Fruit fly (Drosophila melanogaster): ENCODE results near the gene CG7627.

DNA sequence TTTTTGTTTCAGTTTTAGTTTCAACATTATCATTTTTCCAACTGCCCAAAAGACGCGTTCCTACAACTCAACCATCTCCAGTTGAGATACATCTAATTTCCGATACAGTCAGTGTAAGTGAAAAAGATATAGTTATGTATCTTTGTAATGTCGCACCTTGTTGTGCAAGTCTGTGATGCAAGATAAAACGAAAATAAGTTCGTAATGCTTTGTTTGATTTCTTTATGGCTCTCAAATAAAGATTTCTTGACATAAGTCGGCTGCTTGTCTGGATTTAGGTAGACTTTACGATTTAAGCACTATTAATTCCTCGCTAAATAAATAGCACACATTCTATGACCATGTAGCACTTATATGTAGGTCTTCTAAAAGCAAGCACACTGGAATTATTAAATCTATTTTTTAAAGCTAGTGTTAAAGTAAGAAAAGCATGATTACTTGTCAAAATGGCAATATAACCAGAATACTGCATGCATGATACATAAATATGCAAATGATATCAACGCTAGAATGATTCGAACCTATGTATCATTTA, 22.8 kb upstream of the CG7627 start:
- no peak for TF ChIP-seq EcR (GFP tag; optimal IDR thresholded peaks at IDR 0.05)
- no peak for TF ChIP-seq usp (GFP tag; optimal IDR thresholded peaks at IDR 0.05)
- no peak for TF ChIP-seq psq (optimal IDR thresholded peaks at IDR 0.05)
- TF ChIP-seq pan (optimal IDR thresholded peaks at IDR 0.05), result no peak
- no peak for TF ChIP-seq Dll (optimal IDR thresholded peaks at IDR 0.05)

All from whole organism.